Fruit fly (Drosophila melanogaster) whole organism, wandering third instar larva: Measurements from ENCODE around the gene CG33124.

Source experiments
- CG32264 ChIP-seq: fragments of 200-800 bp; sonication (Bioruptor generic); optimal IDR thresholded peaks from 2 replicates; lab custom pipeline; 2016; ENCODE audit warnings: missing biosample characterization, missing genetic modification characterization
- CrebA ChIP-seq: fragments of 200-800 bp; sonication (Bioruptor generic); optimal IDR thresholded peaks from 2 replicates; lab custom pipeline; 2016; ENCODE audit warnings: missing biosample characterization, mild to moderate bottlenecking, missing genetic modification characterization, borderline replicate concordance
- Dfd ChIP-seq: fragments of >200 bp; optimal IDR thresholded peaks from 2 replicates; lab custom pipeline; 2017; ENCODE audit warnings: missing biosample characterization, missing genetic modification characterization
- Dif ChIP-seq: fragments of 200-275, 200-300 bp; sonication (Bioruptor generic); optimal IDR thresholded peaks from 2 replicates; lab custom pipeline; 2018; ENCODE audit warnings: missing biosample characterization, missing genetic modification characterization; ENCODE audit not compliant: partially characterized antibody
- GATAd ChIP-seq: sonication (Bioruptor generic); optimal IDR thresholded peaks from 2 replicates; lab custom pipeline; 2016; ENCODE audit warnings: missing biosample characterization, missing genetic modification characterization
- HLH106 ChIP-seq: fragments of 200-800 bp; optimal IDR thresholded peaks from 3 replicates; lab custom pipeline; 2019; ENCODE audit warnings: missing biosample characterization, mild to moderate bottlenecking, missing genetic modification characterization, moderate library complexity
- Hnf4 ChIP-seq: fragments of 200-800 bp; sonication (Bioruptor generic); optimal IDR thresholded peaks from 2 replicates; lab custom pipeline; 2016; ENCODE audit warnings: missing biosample characterization, mild to moderate bottlenecking, missing genetic modification characterization
- Hr78 ChIP-seq: fragments of >200 bp; optimal IDR thresholded peaks from 2 replicates; lab custom pipeline; 2017; ENCODE audit warnings: missing biosample characterization, missing genetic modification characterization
- Hr83 ChIP-seq: fragments of 200-300 bp; sonication (Bioruptor generic); optimal IDR thresholded peaks from 2 replicates; lab custom pipeline; 2016; ENCODE audit warnings: missing biosample characterization, mild to moderate bottlenecking, missing genetic modification characterization, moderate library complexity; ENCODE audit not compliant: poor library complexity, severe bottlenecking
- Jra ChIP-seq: sonication (Bioruptor generic); optimal IDR thresholded peaks from 2 replicates; lab custom pipeline; 2016; ENCODE audit warnings: missing biosample characterization, missing genetic modification characterization
- Mio ChIP-seq: sonication (Bioruptor generic); optimal IDR thresholded peaks from 2 replicates; lab custom pipeline; 2016; ENCODE audit warnings: missing biosample characterization, missing genetic modification characterization
- Myc ChIP-seq: fragments of >200 bp; optimal IDR thresholded peaks from 2 replicates; lab custom pipeline; 2017
- N ChIP-seq: fragments of >200 bp; optimal IDR thresholded peaks from 2 replicates; lab custom pipeline; 2018; ENCODE audit warnings: missing biosample characterization, missing external identifiers, missing genetic modification characterization
- OdsH ChIP-seq: fragments of 200-800 bp; sonication (Bioruptor generic); optimal IDR thresholded peaks from 2 replicates; lab custom pipeline; 2016; ENCODE audit warnings: missing biosample characterization, mild to moderate bottlenecking, missing genetic modification characterization
- Rel ChIP-seq, 2 experiments: fragments of 200-800 bp; sonication (Bioruptor generic) in 1 of 2; optimal IDR thresholded peaks; 2 replicates in 1 of 2; 3 replicates in 1 of 2; lab custom pipeline; 2016 to 2019; ENCODE audit warnings: mild to moderate bottlenecking in 2 of 2, missing biosample characterization in 2 of 2, missing genetic modification characterization in 2 of 2, moderate library complexity in 1 of 2
- Sp1 ChIP-seq: fragments of 200-800 bp; sonication (Bioruptor generic); optimal IDR thresholded peaks from 3 replicates; lab custom pipeline; 2019; ENCODE audit warnings: missing biosample characterization, mild to moderate bottlenecking, missing genetic modification characterization, moderate library complexity
- Vsx2 ChIP-seq: fragments of 200-300, 225-300 bp; sonication (Bioruptor generic); optimal IDR thresholded peaks from 2 replicates; lab custom pipeline; 2018; ENCODE audit warnings: missing biosample characterization, missing genetic modification characterization; ENCODE audit not compliant: partially characterized antibody
- br ChIP-seq: fragments of 200-800 bp; sonication (Bioruptor generic); optimal IDR thresholded peaks from 2 replicates; lab custom pipeline; 2016; ENCODE audit warnings: missing biosample characterization, missing genetic modification characterization
- brk ChIP-seq: fragments of 200-800 bp; sonication (Bioruptor generic); optimal IDR thresholded peaks from 2 replicates; lab custom pipeline; 2016; ENCODE audit warnings: missing biosample characterization, mild to moderate bottlenecking, missing genetic modification characterization
- dl ChIP-seq, 2 experiments: fragments of 175-275, 200-275 bp in 1 of 2; fragments of 200-275 bp in 1 of 2; sonication (Bioruptor generic); optimal IDR thresholded peaks; lab custom pipeline; 2018; ENCODE audit warnings: mild to moderate bottlenecking in 2 of 2, missing biosample characterization in 2 of 2, missing genetic modification characterization in 2 of 2, moderate library complexity in 2 of 2; ENCODE audit not compliant: partially characterized antibody in 2 of 2, insufficient read depth in 1 of 2
- dmrt93B ChIP-seq: fragments of 200-800 bp; sonication (Bioruptor generic); optimal IDR thresholded peaks from 2 replicates; lab custom pipeline; 2018; ENCODE audit warnings: missing biosample characterization, mild to moderate bottlenecking, missing genetic modification characterization
- dsf ChIP-seq: sonication (Bioruptor generic); optimal IDR thresholded peaks from 2 replicates; lab custom pipeline; 2016; ENCODE audit warnings: missing biosample characterization, missing genetic modification characterization, borderline replicate concordance
- ey ChIP-seq: fragments of 200-800 bp; sonication (Bioruptor generic); optimal IDR thresholded peaks from 2 replicates; lab custom pipeline; 2016; ENCODE audit warnings: missing biosample characterization, missing genetic modification characterization
- foxo ChIP-seq, 2 experiments: fragments of 200-800 bp; sonication (Bioruptor generic); optimal IDR thresholded peaks; 2 replicates in 1 of 2; 3 replicates in 1 of 2; lab custom pipeline; 2016 to 2017; ENCODE audit warnings: missing biosample characterization in 2 of 2, missing genetic modification characterization in 2 of 2
- fru ChIP-seq: fragments of 200-800 bp; sonication (Bioruptor generic); optimal IDR thresholded peaks from 3 replicates; lab custom pipeline; 2016; ENCODE audit warnings: missing biosample characterization, mild to moderate bottlenecking, missing genetic modification characterization
- h ChIP-seq: fragments of 200-800 bp; sonication (Bioruptor generic); optimal IDR thresholded peaks from 3 replicates; lab custom pipeline; 2016; ENCODE audit warnings: missing biosample characterization, mild to moderate bottlenecking, missing genetic modification characterization
- jim ChIP-seq: fragments of 175-275, 200-325 bp; sonication (Bioruptor generic); optimal IDR thresholded peaks from 2 replicates; lab custom pipeline; 2016; ENCODE audit warnings: missing biosample characterization, mild to moderate bottlenecking, missing genetic modification characterization
- lola ChIP-seq: fragments of >200 bp; optimal IDR thresholded peaks from 2 replicates; lab custom pipeline; 2017; ENCODE audit warnings: missing biosample characterization, missing genetic modification characterization
- pan ChIP-seq: fragments of >200 bp; optimal IDR thresholded peaks from 2 replicates; lab custom pipeline; 2017
- psq ChIP-seq: fragments of 200-800 bp; sonication (Bioruptor generic); optimal IDR thresholded peaks from 3 replicates; lab custom pipeline; 2017; ENCODE audit warnings: missing biosample characterization, mild to moderate bottlenecking, missing genetic modification characterization, moderate library complexity
- rgr ChIP-seq: fragments of 200-800 bp; sonication (Bioruptor generic); optimal IDR thresholded peaks from 3 replicates; lab custom pipeline; 2016; ENCODE audit warnings: missing biosample characterization, mild to moderate bottlenecking, missing genetic modification characterization
- sage ChIP-seq: fragments of 200-800 bp; sonication (Bioruptor generic); optimal IDR thresholded peaks from 2 replicates; lab custom pipeline; 2016; ENCODE audit warnings: missing biosample characterization, mild to moderate bottlenecking, missing genetic modification characterization
- tai ChIP-seq: sonication (Bioruptor generic); optimal IDR thresholded peaks from 2 replicates; lab custom pipeline; 2016; ENCODE audit warnings: missing biosample characterization, missing genetic modification characterization
- usp ChIP-seq: fragments of >200 bp; optimal IDR thresholded peaks from 2 replicates; lab custom pipeline; 2017; ENCODE audit warnings: missing biosample characterization, missing genetic modification characterization
- woc ChIP-seq: sonication (Bioruptor generic); optimal IDR thresholded peaks from 2 replicates; lab custom pipeline; 2016; ENCODE audit warnings: missing biosample characterization, mild to moderate bottlenecking, missing genetic modification characterization

Gene CG33124

dm6 chr2L:2201107-2201561, 7.8 kb downstream of the CG33124 start (continued):
- TF ChIP-seq dmrt93B (GFP tag; lab: Kevin White, UChicago) (peak; percentile 58), CrebA (GFP tag; lab: Kevin White, UChicago) (peak; percentile 7)
- TF ChIP-seq, all 38 proteins: peak for 20

dm6 chr2L:2200136-2201036, 8.5 kb downstream of the CG33124 start:
- no peak for TF ChIP-seq Rel (GFP tag; optimal IDR thresholded peaks at IDR 0.05; lab: Kevin White, UChicago)
- peak; percentile 98 for TF ChIP-seq Rel (tag; optimal IDR thresholded peaks at IDR 0.05; lab: Kevin White, UChicago)
- peak; percentile 97 for TF ChIP-seq Vsx2
- TF ChIP-seq OdsH (GFP tag; lab: Kevin White, UChicago) = peak; percentile 20
- TF ChIP-seq brk = no peak
- peak; percentile 36 for TF ChIP-seq rgr
- peak; percentile 75 for TF ChIP-seq Hnf4 (GFP tag; lab: Kevin White, UChicago)
- no peak for TF ChIP-seq GATAd
- no peak for TF ChIP-seq dsf (GFP tag; lab: Kevin White, UChicago)
- peak; percentile 35 for TF ChIP-seq Mio (GFP tag; lab: Kevin White, UChicago)
- TF ChIP-seq Jra (GFP tag; lab: Kevin White, UChicago) = peak; percentile 63
- peak; percentile 52 for TF ChIP-seq woc
- peak; percentile 94 for TF ChIP-seq CrebA (GFP tag; lab: Kevin White, UChicago)
- peak; percentile 36 for TF ChIP-seq CG32264
- peak; percentile 91 for TF ChIP-seq psq (GFP tag; lab: Kevin White, UChicago)
- peak; percentile 59 for TF ChIP-seq fru (GFP tag; lab: Kevin White, UChicago)
- TF ChIP-seq br (GFP tag; lab: Kevin White, UChicago) = peak; percentile 52
- TF ChIP-seq sage = peak; percentile 63
- no peak for TF ChIP-seq Myc
- peak; percentile 93 for TF ChIP-seq Hr83 (GFP tag; lab: Kevin White, UChicago)
- TF ChIP-seq Dif = peak; percentile 97
- peak; percentile 58 for TF ChIP-seq h (GFP tag; lab: Kevin White, UChicago)
- TF ChIP-seq dl (GFP tag; optimal IDR thresholded peaks at IDR 0.05; lab: Kevin White, UChicago; ENCODE audit: insufficient read depth in 1 of 2, partially characterized antibody in 2 of 2) = peak; percentile 90 to 96
- peak; percentile 97 for TF ChIP-seq tai (GFP tag; lab: Kevin White, UChicago)
- no peak for TF ChIP-seq foxo (GFP tag; optimal IDR thresholded peaks at IDR 0.05; lab: Kevin White, UChicago)

dm6 chr2L:2199433-2199796, 9.5 kb downstream of the CG33124 start:
- TF ChIP-seq N = no peak
- TF ChIP-seq OdsH (GFP tag; lab: Kevin White, UChicago) = no peak
- TF ChIP-seq Rel (GFP tag; optimal IDR thresholded peaks at IDR 0.05; lab: Kevin White, UChicago) = peak; percentile 62
- no peak for TF ChIP-seq Rel (tag; optimal IDR thresholded peaks at IDR 0.05; lab: Kevin White, UChicago)
- TF ChIP-seq tai (GFP tag; lab: Kevin White, UChicago) = no peak
- TF ChIP-seq dl (GFP tag; optimal IDR thresholded peaks at IDR 0.05; lab: Kevin White, UChicago; ENCODE audit: insufficient read depth in 1 of 2, partially characterized antibody in 2 of 2) = peak in 1 of 2 experiments; percentile 11
- no peak for TF ChIP-seq br (GFP tag; lab: Kevin White, UChicago)
- no peak for TF ChIP-seq Mio (GFP tag; lab: Kevin White, UChicago)

DNA sequence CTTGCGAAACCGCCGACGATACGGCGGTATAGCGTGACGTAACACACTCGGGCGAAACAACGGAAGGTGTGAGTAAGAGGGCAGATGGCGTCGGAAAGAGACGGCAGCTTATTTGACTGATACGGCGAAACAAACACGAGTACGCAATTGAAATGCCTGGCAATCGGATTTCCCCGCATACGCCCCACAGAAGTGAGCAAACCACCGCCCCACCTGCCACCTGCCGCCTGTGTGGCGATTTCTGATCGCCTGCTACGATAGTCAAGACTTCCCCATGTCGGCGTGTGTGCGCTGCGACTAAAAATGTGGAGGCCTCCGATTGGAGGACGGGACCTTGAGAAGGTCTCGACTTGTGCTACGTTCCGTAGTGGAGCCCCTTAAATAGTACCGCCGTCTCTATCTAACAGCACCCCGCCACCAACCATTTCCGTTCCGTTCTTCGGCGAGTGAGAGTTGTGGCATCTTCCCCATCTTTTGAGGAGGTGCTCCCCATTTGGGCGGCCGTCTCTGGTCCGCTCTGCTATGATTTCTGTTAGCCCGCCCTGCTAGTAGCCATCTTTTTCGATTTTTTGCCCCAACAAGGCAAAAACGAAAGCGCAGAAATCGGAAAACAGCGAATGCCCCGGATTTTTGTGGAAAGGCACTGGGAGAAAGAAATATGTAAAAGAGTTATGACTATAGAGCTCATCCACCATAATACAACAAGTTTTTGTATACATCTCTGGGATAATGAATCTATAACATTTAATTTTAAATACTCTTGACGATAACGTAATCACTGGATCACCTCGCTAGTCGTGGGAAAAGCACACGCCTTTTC, 10.1 kb downstream of the CG33124 start:
- peak; percentile 90 for TF ChIP-seq Rel (GFP tag; optimal IDR thresholded peaks at IDR 0.05; lab: Kevin White, UChicago)
- TF ChIP-seq Rel (tag; optimal IDR thresholded peaks at IDR 0.05; lab: Kevin White, UChicago) = peak; percentile 98
- peak; percentile 98 for TF ChIP-seq h (GFP tag; lab: Kevin White, UChicago)
- TF ChIP-seq fru (GFP tag; lab: Kevin White, UChicago) = peak; percentile 98
- no peak for TF ChIP-seq jim
- TF ChIP-seq HLH106 (tag; lab: Kevin White, UChicago) = peak; percentile 95
- TF ChIP-seq usp (GFP tag; lab: Kevin White, UChicago) = no peak
- TF ChIP-seq Hnf4 (GFP tag; lab: Kevin White, UChicago) = peak; percentile 95
- peak; percentile 72 to 77 for TF ChIP-seq dl (GFP tag; optimal IDR thresholded peaks at IDR 0.05; lab: Kevin White, UChicago; ENCODE audit: insufficient read depth in 1 of 2, partially characterized antibody in 2 of 2)
- peak; percentile 97 for TF ChIP-seq rgr
- no peak for TF ChIP-seq Hr78 (GFP tag; lab: Kevin White, UChicago)
- TF ChIP-seq Myc = peak; percentile 3
- peak; percentile 90 for TF ChIP-seq brk
- peak; percentile 97 for TF ChIP-seq CG32264
- TF ChIP-seq pan = no peak
- TF ChIP-seq tai (GFP tag; lab: Kevin White, UChicago) = peak; percentile 87
- TF ChIP-seq woc = peak; percentile 94
- TF ChIP-seq lola (GFP tag; lab: Kevin White, UChicago) = no peak
- TF ChIP-seq foxo (GFP tag; optimal IDR thresholded peaks at IDR 0.05; lab: Kevin White, UChicago) = peak; percentile 87 to 98
- TF ChIP-seq Sp1 (GFP tag; lab: Kevin White, UChicago) = peak; percentile 95
- TF ChIP-seq Jra (GFP tag; lab: Kevin White, UChicago) = peak; percentile 80
- TF ChIP-seq Hr83 (GFP tag; lab: Kevin White, UChicago) = peak; percentile 79
- peak; percentile 80 for TF ChIP-seq dsf (GFP tag; lab: Kevin White, UChicago)
- peak; percentile 97 for TF ChIP-seq OdsH (GFP tag; lab: Kevin White, UChicago)
- peak; percentile 93 for TF ChIP-seq psq (GFP tag; lab: Kevin White, UChicago)
- no peak for TF ChIP-seq Dfd (GFP tag; lab: Kevin White, UChicago)
- peak; percentile 93 for TF ChIP-seq Vsx2
- peak; percentile 78 for TF ChIP-seq Mio (GFP tag; lab: Kevin White, UChicago)
- TF ChIP-seq ey (GFP tag; lab: Kevin White, UChicago) = peak; percentile 98
